Worm (Caenorhabditis elegans) whole organism, L4 larva: ENCODE results near the gene nlp-46.

ENCODE experiments used
- hlh-11 ChIP-seq: fragments of 200-800 bp; sonication (Bioruptor generic); optimal IDR thresholded peaks from 2 replicates; lab custom pipeline; 2018; ENCODE audit warnings: mild to moderate bottlenecking, missing genetic modification characterization, missing compliant biosample characterization
- nhr-77 ChIP-seq: fragments of 150-350 bp; optimal IDR thresholded peaks from 2 replicates; lab custom pipeline; 2014; ENCODE audit warnings: missing biosample characterization, missing genetic modification characterization
- spr-1 ChIP-seq: sonication (generic microtip); optimal IDR thresholded peaks from 2 replicates; lab custom pipeline; 2016; ENCODE audit warnings: mild to moderate bottlenecking, missing genetic modification characterization, missing compliant biosample characterization

DNA sequence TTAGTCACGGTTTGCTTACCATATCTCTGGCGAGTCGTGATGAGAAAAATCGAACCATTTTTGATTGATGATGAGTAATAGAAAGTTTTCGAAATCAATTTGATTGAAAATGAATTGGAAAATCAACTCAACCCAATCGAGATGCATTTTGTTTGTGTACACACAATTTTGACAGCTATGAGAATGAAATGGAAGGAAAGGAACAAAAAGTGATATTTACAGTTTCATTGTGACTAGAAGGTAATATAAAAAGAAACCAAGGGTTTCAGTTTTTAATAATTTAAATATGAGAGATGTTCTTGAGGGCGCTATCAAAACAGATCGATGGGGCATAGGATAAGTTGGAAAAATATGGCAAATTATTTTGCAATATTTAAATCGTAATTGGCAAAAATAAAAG is 11.1 kb upstream of the nlp-46 start, which contains the start of gene cal-1:
- TF ChIP-seq nhr-77 (tag; lab: Kevin White, UChicago) (no peak), spr-1 (tag; lab: Kevin White, UChicago) (no peak), hlh-11 (tag; lab: Kevin White, UChicago) (no peak)
